Fruit fly (Drosophila melanogaster) whole organism, wandering third instar larva: ENCODE data around the gene CG4042.

Source experiments
- GATAd ChIP-seq: sonication (Bioruptor generic); optimal IDR thresholded peaks from 2 replicates; lab custom pipeline; 2016; ENCODE audit warnings: missing biosample characterization, missing genetic modification characterization
- HLH106 ChIP-seq: fragments of 200-800 bp; optimal IDR thresholded peaks from 3 replicates; lab custom pipeline; 2019; ENCODE audit warnings: missing biosample characterization, mild to moderate bottlenecking, missing genetic modification characterization, moderate library complexity
- Hr83 ChIP-seq: fragments of 200-300 bp; sonication (Bioruptor generic); optimal IDR thresholded peaks from 2 replicates; lab custom pipeline; 2016; ENCODE audit warnings: missing biosample characterization, mild to moderate bottlenecking, missing genetic modification characterization, moderate library complexity; ENCODE audit not compliant: poor library complexity, severe bottlenecking
- Sp1 ChIP-seq: fragments of 200-800 bp; sonication (Bioruptor generic); optimal IDR thresholded peaks from 3 replicates; lab custom pipeline; 2019; ENCODE audit warnings: missing biosample characterization, mild to moderate bottlenecking, missing genetic modification characterization, moderate library complexity
- dmrt93B ChIP-seq: fragments of 200-800 bp; sonication (Bioruptor generic); optimal IDR thresholded peaks from 2 replicates; lab custom pipeline; 2018; ENCODE audit warnings: missing biosample characterization, mild to moderate bottlenecking, missing genetic modification characterization
- jim ChIP-seq: fragments of 175-275, 200-325 bp; sonication (Bioruptor generic); optimal IDR thresholded peaks from 2 replicates; lab custom pipeline; 2016; ENCODE audit warnings: missing biosample characterization, mild to moderate bottlenecking, missing genetic modification characterization
- pan ChIP-seq: fragments of >200 bp; optimal IDR thresholded peaks from 2 replicates; lab custom pipeline; 2017
- rgr ChIP-seq: fragments of 200-800 bp; sonication (Bioruptor generic); optimal IDR thresholded peaks from 3 replicates; lab custom pipeline; 2016; ENCODE audit warnings: missing biosample characterization, mild to moderate bottlenecking, missing genetic modification characterization

- TF ChIP-seq dmrt93B: no peak
- TF ChIP-seq GATAd (GFP tag; lab: Kevin White, UChicago): no peak
- TF ChIP-seq pan (lab: Kevin White, UChicago): no peak
- no peak for TF ChIP-seq Sp1 (GFP tag; lab: Kevin White, UChicago)
- no peak for TF ChIP-seq jim (GFP tag; lab: Kevin White, UChicago)
- TF ChIP-seq HLH106 (tag; lab: Kevin White, UChicago): no peak
- no peak for TF ChIP-seq rgr
- no peak for TF ChIP-seq Hr83 (GFP tag; lab: Kevin White, UChicago)
These were observed 4.1 kb downstream of the CG4042 start for dm6 chr3L:20767227-20767626.
